Worm (Caenorhabditis elegans) whole organism, early embryonic: ENCODE measurements around the gene nhr-230.

Source experiments
- ama-1 ChIP-seq: fragments of 150-350 bp; optimal IDR thresholded peaks from 2 replicates; lab custom pipeline; 2014
- tbx-37 ChIP-seq: fragments of 200-800 bp; sonication (Bioruptor generic); conservative IDR thresholded peaks from 2 replicates; pipeline ENCODE4 v1.3.6; 2022; ENCODE audit warnings: missing genetic modification reagents, missing genetic modification characterization, missing compliant biosample characterization

ce11 chrV:18826445-18826844 lies 20.1 kb upstream of the nhr-230 start:
- no peak for TF ChIP-seq ama-1 (lab: Kevin White, UChicago)
- TF ChIP-seq tbx-37 (GFP tag; lab: Robert Waterston, UW), result no peak
